Worm (Caenorhabditis elegans): ENCODE data around the gene casy-1.

DNA sequence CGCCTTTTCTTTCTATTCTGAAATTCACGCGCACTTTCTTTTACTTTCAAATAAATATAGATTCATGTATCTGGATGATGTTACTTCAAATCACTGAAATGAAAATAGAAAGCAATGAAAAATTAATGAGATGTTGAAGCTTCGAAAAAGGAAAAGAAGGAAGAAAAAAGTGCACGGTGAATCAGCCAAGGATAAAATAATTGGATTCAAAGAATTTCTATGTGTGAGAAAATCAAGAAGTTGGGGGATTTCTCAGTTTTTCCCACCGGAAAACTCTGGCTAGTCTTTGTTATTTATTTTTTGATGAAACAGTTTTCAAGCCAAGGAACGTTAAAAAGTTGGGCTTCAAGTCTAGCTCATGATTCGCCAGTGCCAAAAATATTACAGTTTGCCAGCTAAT is 4.7 kb downstream of the casy-1 start:
- no peak for TF ChIP-seq snpc-4 (tag; optimal IDR thresholded peaks at IDR 0.05)
- no peak for TF ChIP-seq nhr-11 (tag; optimal IDR thresholded peaks at IDR 0.05)
- TF ChIP-seq alr-1 (tag; optimal IDR thresholded peaks at IDR 0.05): no peak
- TF ChIP-seq unc-62 (GFP tag; optimal IDR thresholded peaks at IDR 0.05): no peak
- no peak for TF ChIP-seq dmd-4 (tag; optimal IDR thresholded peaks at IDR 0.05)
